Worm (Caenorhabditis elegans) whole organism, L4 larva: ENCODE data around the gene ZC262.2.

ENCODE experiments used
- D1046.2 ChIP-seq: fragments of 200-800 bp; sonication (Bioruptor generic); IDR thresholded peaks from 2 replicates; pipeline ENCODE4 v1.3.6; 2022; ENCODE audit warnings: missing genetic modification characterization, missing compliant biosample characterization
- F49E8.2 ChIP-seq: sonication (generic microtip); optimal IDR thresholded peaks from 2 replicates; lab custom pipeline; 2016; ENCODE audit warnings: missing compliant biosample characterization, mild to moderate bottlenecking, missing genetic modification characterization, borderline replicate concordance
- R02D3.7 ChIP-seq: fragments of 150-350 bp; sonication (generic microtip); optimal IDR thresholded peaks from 3 replicates; lab custom pipeline; 2014; ENCODE audit warnings: missing biosample characterization, missing genetic modification characterization
- T20F7.1 ChIP-seq: fragments of 200-800 bp; sonication (Bioruptor generic); optimal IDR thresholded peaks from 2 replicates; lab custom pipeline; 2018; ENCODE audit warnings: mild to moderate bottlenecking, missing genetic modification characterization, missing compliant biosample characterization
- Y5F2A.4 ChIP-seq: fragments of 200-800 bp; sonication (Bioruptor generic); optimal IDR thresholded peaks from 2 replicates; lab custom pipeline; 2018; ENCODE audit warnings: mild to moderate bottlenecking, missing genetic modification characterization, missing compliant biosample characterization
- aha-1 ChIP-seq: fragments of 150-350 bp; peaks from one replicate; lab custom pipeline; 2014; ENCODE audit warnings: missing biosample characterization, missing genetic modification characterization
- attf-4 ChIP-seq: sonication (generic microtip); optimal IDR thresholded peaks from 3 replicates; lab custom pipeline; 2017; ENCODE audit warnings: missing biosample characterization, missing genetic modification characterization
- ceh-20 ChIP-seq: fragments of 200-800 bp; sonication (Bioruptor generic); IDR thresholded peaks from 2 replicates; pipeline ENCODE4 v1.3.6; 2022; ENCODE audit warnings: missing genetic modification reagents, missing genetic modification characterization, missing compliant biosample characterization
- ceh-28 ChIP-seq: fragments of 150-350 bp; optimal IDR thresholded peaks from 2 replicates; lab custom pipeline; 2014; ENCODE audit warnings: missing biosample characterization, missing genetic modification reagents, missing genetic modification characterization
- ceh-32 ChIP-seq: sonication (generic microtip); optimal IDR thresholded peaks from 2 replicates; lab custom pipeline; 2016; ENCODE audit warnings: mild to moderate bottlenecking, missing genetic modification characterization, missing compliant biosample characterization; ENCODE audit not compliant: poor library complexity
- ces-1 ChIP-seq: fragments of 150-350 bp; sonication (generic microtip); optimal IDR thresholded peaks from 4 replicates; lab custom pipeline; 2014; ENCODE audit warnings: missing biosample characterization, missing genetic modification reagents, missing genetic modification characterization
- cey-2 ChIP-seq: sonication (generic microtip); optimal IDR thresholded peaks from 3 replicates; lab custom pipeline; 2017; ENCODE audit warnings: missing genetic modification characterization, mild to moderate bottlenecking, missing compliant biosample characterization, antibody characterized with exemption, borderline replicate concordance; ENCODE audit not compliant: insufficient read depth
- daf-12 ChIP-seq: fragments of 150-350 bp; optimal IDR thresholded peaks from 2 replicates; lab custom pipeline; 2014; ENCODE audit warnings: missing biosample characterization, missing genetic modification reagents, missing genetic modification characterization
- daf-16 ChIP-seq, 3 experiments: sonication (generic microtip); optimal IDR thresholded peaks; 2 replicates each; lab custom pipeline; 2016 to 2017; ENCODE audit warnings: missing genetic modification characterization in 3 of 3, missing genetic modification reagents in 3 of 3, mild to moderate bottlenecking in 2 of 3, missing compliant biosample characterization in 2 of 3, missing biosample characterization in 1 of 3, moderate library complexity in 1 of 3
- daf-19 ChIP-seq: fragments of 200-800 bp; sonication (Bioruptor generic); conservative IDR thresholded peaks from 2 replicates; pipeline ENCODE4 v1.3.6; 2022; ENCODE audit warnings: missing genetic modification characterization, missing compliant biosample characterization
- daf-8 ChIP-seq: fragments of 200-800 bp; sonication (Bioruptor generic); IDR thresholded peaks from 2 replicates; pipeline ENCODE4 v1.3.6; 2022; ENCODE audit warnings: missing genetic modification characterization, missing compliant biosample characterization
- dmd-6 ChIP-seq: fragments of 200-800 bp; sonication (Bioruptor generic); IDR thresholded peaks from 2 replicates; pipeline ENCODE4 v1.3.6; 2022; ENCODE audit warnings: missing genetic modification reagents, missing genetic modification characterization, missing compliant biosample characterization
- dmd-8 ChIP-seq: fragments of 200-800 bp; sonication (Bioruptor generic); IDR thresholded peaks from 2 replicates; pipeline ENCODE4 v1.3.6; 2022; ENCODE audit warnings: missing genetic modification characterization, missing compliant biosample characterization
- dmd-9 ChIP-seq: fragments of 200-800 bp; sonication (Bioruptor generic); IDR thresholded peaks from 2 replicates; pipeline ENCODE4 v1.3.6; 2022; ENCODE audit warnings: missing genetic modification reagents, missing genetic modification characterization, missing compliant biosample characterization
- dpl-1 ChIP-seq: fragments of 150-350 bp; optimal IDR thresholded peaks from 2 replicates; lab custom pipeline; 2014; ENCODE audit warnings: missing biosample characterization, missing genetic modification reagents, missing genetic modification characterization
- egl-27 ChIP-seq: sonication (generic microtip); optimal IDR thresholded peaks from 3 replicates; lab custom pipeline; 2017; ENCODE audit warnings: missing biosample characterization, missing genetic modification reagents, missing genetic modification characterization
- gei-8 ChIP-seq: fragments of 200-800 bp; sonication (Bioruptor generic); optimal IDR thresholded peaks from 2 replicates; lab custom pipeline; 2018; ENCODE audit warnings: mild to moderate bottlenecking, missing genetic modification characterization, missing compliant biosample characterization
- hif-1 ChIP-seq, 2 experiments: sonication (generic microtip); optimal IDR thresholded peaks; 2 replicates each; lab custom pipeline; 2016 to 2017; ENCODE audit warnings: missing compliant biosample characterization in 2 of 2, missing genetic modification characterization in 2 of 2, missing genetic modification reagents in 2 of 2, missing genotype in 2 of 2, mild to moderate bottlenecking in 1 of 2
- hlh-11 ChIP-seq: fragments of 200-800 bp; sonication (Bioruptor generic); optimal IDR thresholded peaks from 2 replicates; lab custom pipeline; 2018; ENCODE audit warnings: mild to moderate bottlenecking, missing genetic modification characterization, missing compliant biosample characterization
- lin-1 ChIP-seq: fragments of 200-800 bp; sonication (Bioruptor generic); IDR thresholded peaks from 2 replicates; pipeline ENCODE4 v1.3.6; 2022; ENCODE audit warnings: missing genetic modification reagents, missing genetic modification characterization, missing compliant biosample characterization
- lin-15B ChIP-seq: fragments of 150-350 bp; sonication (generic microtip); optimal IDR thresholded peaks from 3 replicates; lab custom pipeline; 2014; ENCODE audit warnings: missing biosample characterization, missing genetic modification characterization
- lir-3 ChIP-seq: sonication (generic microtip); optimal IDR thresholded peaks from 2 replicates; lab custom pipeline; 2016; ENCODE audit warnings: mild to moderate bottlenecking, missing genetic modification characterization, missing compliant biosample characterization
- lsy-2 ChIP-seq, 2 experiments: fragments of 150-350 bp in 1 of 2; sonication (generic microtip) in 1 of 2; optimal IDR thresholded peaks; 2 replicates each; lab custom pipeline; 2014 to 2017; ENCODE audit warnings: missing biosample characterization in 2 of 2, missing genetic modification characterization in 2 of 2
- madf-5 ChIP-seq, 2 experiments: fragments of 200-800 bp; sonication (Bioruptor generic); IDR thresholded peaks; 2 replicates each; pipeline ENCODE4 v1.3.6; 2022; ENCODE audit warnings: missing compliant biosample characterization in 2 of 2, missing genetic modification characterization in 2 of 2
- madf-9 ChIP-seq: fragments of 200-800 bp; sonication (Bioruptor generic); conservative IDR thresholded peaks from 2 replicates; pipeline ENCODE4 v1.3.6; 2022; ENCODE audit warnings: missing genetic modification reagents, missing genetic modification characterization, missing compliant biosample characterization
- mdl-1 ChIP-seq, 2 experiments: fragments of 150-350 bp in 1 of 2; sonication (generic microtip) in 1 of 2; optimal IDR thresholded peaks; 2 replicates each; lab custom pipeline; 2014 to 2017; ENCODE audit warnings: missing biosample characterization in 2 of 2, missing genetic modification characterization in 2 of 2
- mes-2 ChIP-seq: sonication (generic microtip); optimal IDR thresholded peaks from 2 replicates; lab custom pipeline; 2016; ENCODE audit warnings: missing genotype, mild to moderate bottlenecking, missing genetic modification characterization, missing compliant biosample characterization; ENCODE audit not compliant: poor library complexity, severe bottlenecking
- nhr-102 ChIP-seq: sonication (generic microtip); optimal IDR thresholded peaks from 2 replicates; lab custom pipeline; 2016; ENCODE audit warnings: mild to moderate bottlenecking, missing genetic modification characterization, moderate library complexity, missing compliant biosample characterization
- nhr-237 ChIP-seq: sonication (generic microtip); optimal IDR thresholded peaks from 2 replicates; lab custom pipeline; 2017; ENCODE audit warnings: missing biosample characterization, missing genetic modification characterization
- nhr-28 ChIP-seq: fragments of 150-350 bp; optimal IDR thresholded peaks from 2 replicates; lab custom pipeline; 2014; ENCODE audit warnings: missing biosample characterization, missing genetic modification characterization
- nhr-48 ChIP-seq: sonication (generic microtip); optimal IDR thresholded peaks from 2 replicates; lab custom pipeline; 2016; ENCODE audit warnings: mild to moderate bottlenecking, missing genetic modification characterization, missing compliant biosample characterization
- nhr-6 ChIP-seq: fragments of 150-350 bp; optimal IDR thresholded peaks from 2 replicates; lab custom pipeline; 2014; ENCODE audit warnings: missing biosample characterization, missing genetic modification characterization
- nhr-77 ChIP-seq: fragments of 150-350 bp; optimal IDR thresholded peaks from 2 replicates; lab custom pipeline; 2014; ENCODE audit warnings: missing biosample characterization, missing genetic modification characterization
- pha-4 ChIP-seq, 2 experiments: fragments of 150-350 bp in 1 of 2; fragments of 200-800 bp in 1 of 2; sonication (Bioruptor generic) in 1 of 2; IDR thresholded peaks in 1 of 2; optimal IDR thresholded peaks in 1 of 2; 2 replicates each; pipeline versions ENCODE4 v1.3.6 to Lab custom; 2014 to 2022; ENCODE audit warnings: missing genetic modification characterization in 2 of 2, missing genetic modification reagents in 2 of 2, missing biosample characterization in 1 of 2, missing compliant biosample characterization in 1 of 2
- rbr-2 ChIP-seq: sonication (generic microtip); optimal IDR thresholded peaks from 2 replicates; lab custom pipeline; 2016; ENCODE audit warnings: missing genotype, missing genetic modification characterization, missing compliant biosample characterization
- sdz-12 ChIP-seq: fragments of 200-800 bp; sonication (Bioruptor generic); optimal IDR thresholded peaks from 2 replicates; lab custom pipeline; 2018; ENCODE audit warnings: mild to moderate bottlenecking, missing genetic modification characterization, missing compliant biosample characterization
- set-16 ChIP-seq: fragments of 200-800 bp; sonication (Bioruptor generic); IDR thresholded peaks from 2 replicates; pipeline ENCODE4 v1.3.6; 2022; ENCODE audit warnings: missing genetic modification reagents, missing genetic modification characterization, missing compliant biosample characterization
- spr-3 ChIP-seq: fragments of 200-800 bp; sonication (Bioruptor generic); optimal IDR thresholded peaks from 2 replicates; lab custom pipeline; 2018; ENCODE audit warnings: mild to moderate bottlenecking, missing genetic modification characterization, missing compliant biosample characterization
- unc-130 ChIP-seq: sonication (generic microtip); optimal IDR thresholded peaks from 2 replicates; lab custom pipeline; 2016; ENCODE audit warnings: missing genetic modification reagents, missing genetic modification characterization, missing compliant biosample characterization
- unc-39 ChIP-seq: sonication (generic microtip); optimal IDR thresholded peaks from 2 replicates; lab custom pipeline; 2017; ENCODE audit warnings: missing biosample characterization, missing genetic modification characterization
- vab-7 ChIP-seq: fragments of 200-800 bp; sonication (Bioruptor generic); IDR thresholded peaks from 2 replicates; pipeline ENCODE4 v1.3.6; 2022; ENCODE audit warnings: missing genetic modification reagents, missing genetic modification characterization, missing compliant biosample characterization
- zfp-3 ChIP-seq: fragments of 200-800 bp; sonication (Bioruptor generic); conservative IDR thresholded peaks from 2 replicates; pipeline ENCODE4 v1.3.6; 2022; ENCODE audit warnings: missing genetic modification reagents, missing genetic modification characterization, missing compliant biosample characterization
- ztf-11 ChIP-seq: fragments of 150-350 bp; optimal IDR thresholded peaks from 2 replicates; lab custom pipeline; 2014; ENCODE audit warnings: missing biosample characterization, missing genetic modification characterization
- ztf-7 ChIP-seq: fragments of 150-350 bp; optimal IDR thresholded peaks from 2 replicates; lab custom pipeline; 2014; ENCODE audit warnings: missing biosample characterization, missing genetic modification characterization

Gene ZC262.2

DNA sequence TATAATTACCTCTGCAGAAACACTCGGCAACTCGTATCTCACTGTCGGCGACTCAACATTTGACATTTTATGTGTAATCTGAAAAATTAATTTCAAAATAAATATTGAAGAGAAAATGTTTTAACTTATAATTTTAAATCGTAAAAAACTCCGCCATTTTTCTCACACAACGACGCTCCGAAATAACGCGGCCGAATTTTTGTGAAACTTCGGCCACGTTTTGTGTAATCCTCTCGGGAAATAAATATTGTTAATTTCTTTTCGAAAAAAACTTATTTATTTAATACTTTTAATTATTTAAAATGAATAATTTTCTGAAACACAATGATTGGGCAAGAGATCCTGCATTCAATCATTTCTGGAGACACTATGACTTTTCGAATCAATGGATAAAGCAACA lies 24.5 kb upstream of the ZC262.2 start, which contains the start of the genes F10E9.7 and F10E9.5 (continued):
- TF ChIP-seq ceh-28 (tag; lab: Kevin White, UChicago) (no peak), ztf-11 (no peak), ztf-7 (tag; lab: Kevin White, UChicago) (peak; percentile 70), cey-2 (no peak), vab-7 (0 out of 2 replicates have a peak, but pooled peaks have one; percentile 56), set-16 (GFP tag; lab: Robert Waterston, UW) (no peak), dmd-6 (GFP tag; lab: Robert Waterston, UW) (peak; percentile 83), spr-3 (no peak), nhr-77 (peak; percentile 57), nhr-6 (peak; percentile 45), mdl-1 (tag; optimal IDR thresholded peaks at IDR 0.05; lab: Kevin White, UChicago) (no peak), dmd-9 (peak; percentile 96), dmd-8 (GFP tag; lab: Robert Waterston, UW) (no peak), sdz-12 (peak; percentile 68), Y5F2A.4 (GFP tag; lab: Kevin White, UChicago) (no peak), hif-1 (tag; optimal IDR thresholded peaks at IDR 0.05; lab: Kevin White, UChicago) (peak in 1 of 2 experiments; percentile 93), nhr-237 (tag; lab: Kevin White, UChicago) (no peak), R02D3.7 (tag; lab: Kevin White, UChicago) (no peak), T20F7.1 (GFP tag; lab: Kevin White, UChicago) (peak; percentile 99), daf-12 (tag; lab: Kevin White, UChicago) (no peak), D1046.2 (GFP tag; lab: Robert Waterston, UW) (peak; percentile 60; the same call in 1 of the 2 replicates), hlh-11 (no peak), attf-4 (tag; lab: Kevin White, UChicago) (no peak), ceh-32 (tag; lab: Kevin White, UChicago) (no peak), lin-1 (peak; percentile 71; the same call in 1 of the 2 replicates), madf-5 (GFP tag; IDR thresholded peaks at IDR 0.05; lab: Robert Waterston, UW) (peak in 1 of 2 experiments; percentile 61; a peak in 1 of 4 replicates), madf-9 (GFP tag; lab: Robert Waterston, UW) (peak; percentile 61; the same call in 1 of the 2 replicates), zfp-3 (peak; percentile 60; the same call in 1 of the 2 replicates), lin-15B (tag; lab: Kevin White, UChicago) (peak; percentile 45), nhr-48 (tag; lab: Kevin White, UChicago) (peak; percentile 24), unc-130 (GFP tag; lab: Kevin White, UChicago) (peak; percentile 96), unc-39 (tag; lab: Kevin White, UChicago) (no peak), F49E8.2 (tag; lab: Kevin White, UChicago) (peak; percentile 16), lir-3 (tag; lab: Kevin White, UChicago) (no peak), ceh-20 (0 out of 2 replicates have a peak, but pooled peaks have one; percentile 28), daf-19 (GFP tag; lab: Robert Waterston, UW) (0 out of 2 replicates have a peak, but pooled peaks have one; percentile 7), aha-1 (tag; lab: Kevin White, UChicago) (no peak), pha-4 (GFP tag; IDR thresholded peaks at IDR 0.05; lab: Robert Waterston, UW) (peak; percentile 76), pha-4 (tag; optimal IDR thresholded peaks at IDR 0.05; lab: Kevin White, UChicago) (peak; percentile 69), gei-8 (GFP tag; lab: Kevin White, UChicago) (no peak), dpl-1 (GFP tag; lab: Kevin White, UChicago) (peak; percentile 96), rbr-2 (tag; lab: Kevin White, UChicago) (peak; percentile 76), nhr-102 (peak; percentile 54), mes-2 (tag; lab: Kevin White, UChicago) (peak; percentile 100), daf-16 (GFP tag; optimal IDR thresholded peaks at IDR 0.05; lab: Kevin White, UChicago) (peak in 1 of 2 experiments; percentile 27), daf-16 (tag; optimal IDR thresholded peaks at IDR 0.05; lab: Kevin White, UChicago) (peak; percentile 56), daf-8 (GFP tag; lab: Robert Waterston, UW) (no peak), egl-27 (tag; lab: Kevin White, UChicago) (no peak), ces-1 (no peak), lsy-2 (tag; optimal IDR thresholded peaks at IDR 0.05; lab: Kevin White, UChicago) (peak in 1 of 2 experiments; percentile 96), nhr-28 (tag; lab: Kevin White, UChicago) (peak; percentile 34)
